In the genomic region with DNA sequence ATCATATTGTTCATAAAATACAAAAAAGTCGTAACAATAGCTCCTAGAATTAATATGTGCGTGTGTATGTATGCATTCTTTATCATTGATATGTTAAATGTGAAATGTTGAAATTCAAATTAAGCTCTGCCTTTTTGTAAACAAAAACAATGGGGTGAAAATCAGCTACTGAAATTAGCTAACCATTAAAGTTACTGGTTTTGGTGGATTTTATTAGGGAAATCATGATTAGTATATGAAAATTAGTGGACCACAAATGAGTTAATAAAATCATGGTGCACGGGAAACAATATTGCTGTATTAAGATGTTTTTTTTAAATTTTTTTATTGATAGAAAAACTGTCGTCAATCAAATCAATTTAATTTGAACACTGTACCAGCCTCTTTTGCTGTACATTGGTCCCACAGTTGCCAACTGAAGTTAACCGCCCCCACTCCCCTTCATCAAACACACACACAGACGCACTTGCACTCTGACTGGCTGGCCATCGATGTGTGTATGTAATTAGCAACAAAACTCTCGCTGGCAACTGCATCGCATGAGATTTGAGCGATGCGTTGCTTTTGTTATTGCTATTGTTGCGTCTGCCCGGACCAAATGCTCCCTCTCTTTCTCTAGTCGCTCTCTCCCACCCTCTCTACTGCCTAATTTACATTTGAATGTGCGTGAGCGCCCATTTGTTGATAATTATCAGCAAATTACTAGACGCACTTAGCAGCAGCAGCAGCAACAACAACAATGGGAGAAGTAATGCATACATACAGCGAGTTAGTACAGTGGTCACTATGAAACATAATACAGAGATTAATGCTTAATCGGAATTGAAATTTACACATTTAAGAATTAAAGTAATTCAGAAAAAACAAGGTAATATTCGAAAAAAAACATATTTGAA, we compare ENCODE assay signal across 6 fruit fly cellular contexts.
TF ChIP-seq lines count a peak whose summit lies in the region.

No protein-coding gene starts in this region.

- TF ChIP-seq CTCF in whole organism, embryonic (GFP tag; optimal IDR thresholded peaks at IDR 0.05; lab: Kevin White, UChicago), result no peak

TF ChIP-seq in whole organism, 6 proteins besides CTCF, POLR2A, EP300 and RAD21:
- peak; percentile 35 for TF ChIP-seq pan (optimal IDR thresholded peaks at IDR 0.05; lab: Kevin White, UChicago)
- no peak for TF ChIP-seq EcR (GFP tag; optimal IDR thresholded peaks at IDR 0.05; lab: Kevin White, UChicago)
- TF ChIP-seq usp (GFP tag; optimal IDR thresholded peaks at IDR 0.05; lab: Kevin White, UChicago), result no peak
- TF ChIP-seq Dll (optimal IDR thresholded peaks at IDR 0.05; lab: Kevin White, UChicago), result no peak
- no peak for TF ChIP-seq CG8478 (optimal IDR thresholded peaks at IDR 0.05; lab: Kevin White, UChicago)
- no peak for TF ChIP-seq psq (optimal IDR thresholded peaks at IDR 0.05; lab: Kevin White, UChicago)

TF ChIP-seq in whole organism, adult, 20 proteins besides CTCF, POLR2A, EP300 and RAD21:
- no peak for TF ChIP-seq CG12768 (GFP tag; optimal IDR thresholded peaks at IDR 0.05; lab: Kevin White, UChicago)
- no peak for TF ChIP-seq CG7045 (GFP tag; optimal IDR thresholded peaks at IDR 0.05; lab: Kevin White, UChicago)
- TF ChIP-seq cic (GFP tag; optimal IDR thresholded peaks at IDR 0.05; lab: Kevin White, UChicago), result peak; percentile 2
- TF ChIP-seq pad (GFP tag; optimal IDR thresholded peaks at IDR 0.05; lab: Kevin White, UChicago), result peak; percentile 10
- peak; percentile 56 for TF ChIP-seq kay (GFP tag; lab: Kevin White, UChicago; ENCODE audit: borderline replicate concordance)
- TF ChIP-seq Mnt (GFP tag; optimal IDR thresholded peaks at IDR 0.05; lab: Kevin White, UChicago), result no peak
TF ChIP-seq in whole organism, adult: peak in this region for 3.

TF ChIP-seq in whole organism, embryonic, 481 proteins besides CTCF, POLR2A, EP300 and RAD21 (continues in another document):
- no peak for TF ChIP-seq sug (tag; optimal IDR thresholded peaks at IDR 0.05; lab: Kevin White, UChicago)
- TF ChIP-seq sqz (GFP tag; optimal IDR thresholded peaks at IDR 0.05; lab: Kevin White, UChicago), result no peak
- TF ChIP-seq CG12769 (tag; optimal IDR thresholded peaks at IDR 0.05; lab: Kevin White, UChicago), result no peak
- no peak for TF ChIP-seq ara (GFP tag; IDR thresholded peaks at IDR 0.05; lab: Robert Waterston, UW)
- TF ChIP-seq tll (GFP tag; optimal IDR thresholded peaks at IDR 0.05; lab: Kevin White, UChicago), result no peak
- TF ChIP-seq CG1024 (GFP tag; IDR thresholded peaks at IDR 0.05; lab: Robert Waterston, UW), result no peak
- peak; percentile 39 for TF ChIP-seq phol (tag; optimal IDR thresholded peaks at IDR 0.05; lab: Kevin White, UChicago)
- TF ChIP-seq CG1792 (GFP tag; optimal IDR thresholded peaks at IDR 0.05; lab: Kevin White, UChicago), result no peak
- TF ChIP-seq CG4854 (GFP tag; optimal IDR thresholded peaks at IDR 0.05; lab: Kevin White, UChicago), result no peak
- no peak for TF ChIP-seq CG4617 (GFP tag; optimal IDR thresholded peaks at IDR 0.05; lab: Kevin White, UChicago; ENCODE audit: borderline replicate concordance)
- no peak for TF ChIP-seq so (GFP tag; IDR thresholded peaks at IDR 0.05; lab: Robert Waterston, UW)
- no peak for TF ChIP-seq chif (GFP tag; optimal IDR thresholded peaks at IDR 0.05; lab: Kevin White, UChicago)
- no peak for TF ChIP-seq CG18619 (GFP tag; optimal IDR thresholded peaks at IDR 0.05; lab: Kevin White, UChicago)
- TF ChIP-seq tin (GFP tag; optimal IDR thresholded peaks at IDR 0.05; lab: Kevin White, UChicago), result peak; percentile 18
- TF ChIP-seq prd (optimal IDR thresholded peaks at IDR 0.05; lab: Kevin White, UChicago), result no peak
- TF ChIP-seq prd (GFP tag; IDR thresholded peaks at IDR 0.05; lab: Robert Waterston, UW), result peak; percentile 16; the same call in 1 of the 3 replicates
- peak; percentile 49; the same call in 2 of the 3 replicates for TF ChIP-seq zfh1 (GFP tag; IDR thresholded peaks at IDR 0.05; lab: Robert Waterston, UW)

TF ChIP-seq in whole organism, prepupa, 60 proteins besides CTCF, POLR2A, EP300 and RAD21 (continues in another document):
- peak; percentile 46; the same call in 2 of the 3 replicates for TF ChIP-seq CG6163 (GFP tag; IDR thresholded peaks at IDR 0.05; lab: Robert Waterston, UW)
- no peak for TF ChIP-seq CG31627 (GFP tag; optimal IDR thresholded peaks at IDR 0.05; lab: Kevin White, UChicago)
- no peak for TF ChIP-seq vri (GFP tag; optimal IDR thresholded peaks at IDR 0.05; lab: Kevin White, UChicago)
- no peak for TF ChIP-seq Hr38 (GFP tag; optimal IDR thresholded peaks at IDR 0.05; lab: Kevin White, UChicago)
- no peak for TF ChIP-seq Sox15 (GFP tag; optimal IDR thresholded peaks at IDR 0.05; lab: Kevin White, UChicago)
- TF ChIP-seq Lpt (GFP tag; optimal IDR thresholded peaks at IDR 0.05; lab: Kevin White, UChicago), result no peak
- peak; percentile 4 for TF ChIP-seq dac (GFP tag; optimal IDR thresholded peaks at IDR 0.05; lab: Kevin White, UChicago)
- no peak for TF ChIP-seq Sox14 (GFP tag; optimal IDR thresholded peaks at IDR 0.05; lab: Kevin White, UChicago)
- TF ChIP-seq Hr4 (GFP tag; optimal IDR thresholded peaks at IDR 0.05; lab: Kevin White, UChicago), result peak; percentile 73
- peak; percentile 57 for TF ChIP-seq CG4318 (GFP tag; optimal IDR thresholded peaks at IDR 0.05; lab: Kevin White, UChicago)
- peak; percentile 36 for TF ChIP-seq Eip78C (GFP tag; lab: Kevin White, UChicago)
- peak; percentile 14 for TF ChIP-seq Met (GFP tag; optimal IDR thresholded peaks at IDR 0.05; lab: Kevin White, UChicago)
- TF ChIP-seq CG10631 (GFP tag; optimal IDR thresholded peaks at IDR 0.05; lab: Kevin White, UChicago), result peak; percentile 47
- peak; percentile 34 for TF ChIP-seq pdm3 (GFP tag; optimal IDR thresholded peaks at IDR 0.05; lab: Kevin White, UChicago)
- 0 out of 2 replicates have a peak, but pooled peaks have one; percentile 28 for TF ChIP-seq Gug (GFP tag; IDR thresholded peaks at IDR 0.05; lab: Robert Waterston, UW)
- peak; percentile 22 for TF ChIP-seq Eip75B (GFP tag; optimal IDR thresholded peaks at IDR 0.05; lab: Kevin White, UChicago)
- peak; percentile 42 for TF ChIP-seq OdsH (GFP tag; optimal IDR thresholded peaks at IDR 0.05; lab: Kevin White, UChicago)
- TF ChIP-seq acj6 (GFP tag; optimal IDR thresholded peaks at IDR 0.05; lab: Kevin White, UChicago), result peak; percentile 28

TF ChIP-seq in whole organism, pupa, 21 proteins besides CTCF, POLR2A, EP300 and RAD21:
- TF ChIP-seq CG13204 (GFP tag; optimal IDR thresholded peaks at IDR 0.05; lab: Kevin White, UChicago), result no peak
- no peak for TF ChIP-seq CG12605 (GFP tag; IDR thresholded peaks at IDR 0.05; lab: Robert Waterston, UW)
- TF ChIP-seq Snoo (tag; optimal IDR thresholded peaks at IDR 0.05; lab: Kevin White, UChicago), result no peak
- TF ChIP-seq gl (tag; optimal IDR thresholded peaks at IDR 0.05; lab: Kevin White, UChicago), result no peak
- peak; percentile 6 for TF ChIP-seq CG9948 (tag; optimal IDR thresholded peaks at IDR 0.05; lab: Kevin White, UChicago)
- peak; percentile 21 for TF ChIP-seq Pif1A (GFP tag; optimal IDR thresholded peaks at IDR 0.05; lab: Kevin White, UChicago)
- TF ChIP-seq Pif1B (GFP tag; optimal IDR thresholded peaks at IDR 0.05; lab: Kevin White, UChicago), result no peak
- TF ChIP-seq CG14655 (GFP tag; optimal IDR thresholded peaks at IDR 0.05; lab: Kevin White, UChicago), result no peak
- TF ChIP-seq CG8159 (tag; optimal IDR thresholded peaks at IDR 0.05; lab: Kevin White, UChicago), result no peak
- no peak for TF ChIP-seq CG34367 (tag; optimal IDR thresholded peaks at IDR 0.05; lab: Kevin White, UChicago)
- no peak; the same call in 1 of the 2 replicates for TF ChIP-seq rn (GFP tag; IDR thresholded peaks at IDR 0.05; lab: Robert Waterston, UW)
- TF ChIP-seq D1 (tag; optimal IDR thresholded peaks at IDR 0.05; lab: Kevin White, UChicago), result peak; percentile 51
- no peak for TF ChIP-seq fd96Ca (GFP tag; IDR thresholded peaks at IDR 0.05; lab: Robert Waterston, UW)
- TF ChIP-seq CG4496 (GFP tag; IDR thresholded peaks at IDR 0.05; lab: Robert Waterston, UW), result peak; percentile 35; the same call in 1 of the 3 replicates
- TF ChIP-seq CG32121 (GFP tag; IDR thresholded peaks at IDR 0.05; lab: Robert Waterston, UW), result peak; percentile 50; the same call in 1 of the 2 replicates
- TF ChIP-seq Ets98B (GFP tag; IDR thresholded peaks at IDR 0.05; lab: Robert Waterston, UW), result peak; percentile 42

TF ChIP-seq in whole organism, wandering third instar larva, 38 proteins besides CTCF, POLR2A, EP300 and RAD21:
- TF ChIP-seq tai (GFP tag; optimal IDR thresholded peaks at IDR 0.05; lab: Kevin White, UChicago) (peak; percentile 13), OdsH (GFP tag; optimal IDR thresholded peaks at IDR 0.05; lab: Kevin White, UChicago) (no peak)
TF ChIP-seq in whole organism, wandering third instar larva: peak in this region for 1.
